Fruit fly (Drosophila melanogaster) whole organism: ENCODE data around the gene CG16713.

ENCODE experiments used
- pan ChIP-seq: fragments of >200 bp; optimal IDR thresholded peaks from 2 replicates; lab custom pipeline; 2017
- usp ChIP-seq: fragments of >200 bp; optimal IDR thresholded peaks from 2 replicates; lab custom pipeline; 2017; ENCODE audit warnings: missing biosample characterization, missing genetic modification characterization, mixed read lengths

DNA sequence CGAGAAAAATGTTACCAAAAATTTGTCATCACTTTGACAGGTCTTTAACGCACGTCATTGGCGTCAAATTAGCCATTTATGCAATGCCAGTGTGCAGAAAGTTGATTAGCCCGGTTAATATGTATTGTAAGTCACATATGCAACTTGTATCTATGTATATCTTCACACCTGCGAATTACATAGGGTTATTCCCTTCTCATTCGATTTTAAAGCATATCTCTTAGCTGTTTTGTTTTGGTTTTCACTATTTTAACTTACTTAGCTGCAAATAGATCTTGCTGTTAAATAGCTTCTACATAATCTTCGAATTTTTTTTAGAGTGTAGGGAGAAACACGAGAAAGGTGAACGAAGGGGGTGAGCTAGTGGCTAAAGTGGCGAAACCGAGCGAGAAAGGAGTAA is 35.8 kb upstream of the CG16713 start:
- TF ChIP-seq usp = no peak
- no peak for TF ChIP-seq pan (lab: Kevin White, UChicago)
